Worm (Caenorhabditis elegans): ENCODE measurements around the gene srbc-34.

DNA sequence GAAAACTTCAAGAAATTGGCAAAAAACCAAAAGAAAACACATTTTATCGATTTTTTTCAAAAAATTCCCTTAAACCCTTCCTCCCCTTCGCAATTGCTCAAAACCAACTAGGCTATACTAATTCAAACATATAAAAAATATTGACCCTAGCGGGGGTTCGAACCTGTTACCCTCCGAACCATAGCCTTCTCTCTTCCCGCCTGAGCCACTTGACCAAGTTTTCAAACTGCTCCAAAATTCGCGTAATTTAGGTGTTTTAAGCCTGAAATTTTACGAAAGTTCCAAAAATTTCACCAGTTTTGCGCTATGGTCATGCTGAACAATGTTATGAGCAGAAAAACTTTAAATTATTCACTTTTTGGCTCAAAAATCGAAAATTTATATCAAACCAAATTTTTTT is 28.3 kb downstream of the srbc-34 start:
- TF ChIP-seq jun-1 (tag; optimal IDR thresholded peaks at IDR 0.05) (no peak), egl-27 (tag; optimal IDR thresholded peaks at IDR 0.05) (no peak), lin-39 (tag; optimal IDR thresholded peaks at IDR 0.05) (no peak), nhr-10 (tag; optimal IDR thresholded peaks at IDR 0.05) (no peak), unc-130 (GFP tag; optimal IDR thresholded peaks at IDR 0.05) (no peak), dve-1 (tag; optimal IDR thresholded peaks at IDR 0.05; ENCODE audit: insufficient read depth) (no peak), dpl-1 (GFP tag; optimal IDR thresholded peaks at IDR 0.05) (no peak)
